Worm (Caenorhabditis elegans): ENCODE results near the gene ZC132.11.

ce11 chrV:4302842-4303241 lies 4.4 kb upstream of the ZC132.11 start:
- TF ChIP-seq dpl-1 (GFP tag; optimal IDR thresholded peaks at IDR 0.05) (no peak), mcd-1 (GFP tag; IDR thresholded peaks at IDR 0.05) (no peak)

Measured in whole organism, young adult.